Worm (Caenorhabditis elegans): ENCODE data around the gene Y59E9AL.4.
A peak's percentile ranks its signal among the peaks of the same experiment; 100 is the strongest.

DNA sequence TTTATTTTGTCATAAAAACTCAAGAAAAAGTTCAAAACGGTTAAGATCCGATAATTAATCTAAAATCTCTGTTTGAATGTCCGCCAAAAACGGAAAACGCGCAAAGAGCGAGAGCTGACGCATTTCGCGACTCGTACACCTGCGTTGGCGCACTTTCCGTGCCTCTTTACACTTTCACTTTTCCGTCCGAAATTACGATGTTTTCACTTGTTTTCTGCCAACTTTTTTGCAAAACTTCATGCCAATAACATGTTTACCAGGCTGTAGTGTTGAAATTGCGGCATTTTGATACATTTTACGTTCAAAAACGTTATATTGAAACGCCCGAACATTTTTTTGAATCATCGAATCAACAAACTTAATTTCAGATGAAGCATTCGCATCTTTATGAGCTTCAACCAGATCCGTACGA lies 31.2 kb downstream of the Y59E9AL.4 start, which contains the start of gene W03F8.4:
- peak; percentile 67; the same call in 1 of the 2 replicates for TF ChIP-seq tra-1 (GFP tag; IDR thresholded peaks at IDR 0.05)
- no peak for TF ChIP-seq zag-1 (tag; optimal IDR thresholded peaks at IDR 0.05)
- no peak for TF ChIP-seq daf-12 (tag; optimal IDR thresholded peaks at IDR 0.05)
- no peak for TF ChIP-seq nhr-237 (tag; optimal IDR thresholded peaks at IDR 0.05)
- no peak for TF ChIP-seq nhr-10 (tag; optimal IDR thresholded peaks at IDR 0.05)
- peak in 1 of 2 experiments; percentile 28 for TF ChIP-seq mdl-1 (tag; optimal IDR thresholded peaks at IDR 0.05)

Measured in whole organism, L4 larva.